Worm (Caenorhabditis elegans): ENCODE data around the gene sru-13.

sru-13 gene

DNA sequence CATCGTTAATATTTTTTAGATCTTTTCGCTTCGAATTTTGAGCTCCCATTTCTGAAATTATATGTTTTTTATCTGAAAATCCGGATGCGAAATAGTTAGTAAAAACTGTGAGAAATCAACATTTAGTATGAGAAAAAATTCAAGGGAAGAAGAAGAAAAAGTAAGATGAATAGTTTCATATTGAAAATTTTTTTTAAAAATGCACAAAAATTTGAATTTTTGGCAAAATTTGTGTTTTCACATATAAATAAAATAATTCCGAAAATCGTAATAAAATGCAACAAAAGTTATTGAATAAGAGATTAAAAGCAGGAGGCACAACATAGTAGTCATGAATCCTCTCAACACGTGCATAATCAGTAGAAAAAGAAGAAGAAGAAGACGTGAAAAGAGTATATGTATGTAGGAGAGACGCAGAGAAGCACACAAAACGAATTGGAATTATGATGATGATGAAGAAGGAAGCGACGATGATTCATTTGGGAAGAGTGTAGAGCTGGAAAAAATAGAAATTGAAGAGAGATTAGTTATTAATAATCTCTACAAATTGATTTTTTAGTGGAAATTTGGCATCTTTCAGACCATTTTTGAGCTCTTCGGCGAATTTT is 43.6 kb upstream of the sru-13 start, which contains the start of gene eak-7:
Gene eak-7 (minus strand): TSS at position 51 of the 608 bp plus-strand sequence.
- no peak for TF ChIP-seq ekl-4 (GFP tag; IDR thresholded peaks at IDR 0.05)
- no peak for TF ChIP-seq lin-54 (GFP tag; optimal IDR thresholded peaks at IDR 0.05)
- no peak for TF ChIP-seq cebp-1 (GFP tag; IDR thresholded peaks at IDR 0.05)
- TF ChIP-seq cebp-1 (tag; optimal IDR thresholded peaks at IDR 0.05): no peak
- 0 out of 2 replicates have a peak, but pooled peaks have one; percentile 28 for TF ChIP-seq hsf-1 (GFP tag; IDR thresholded peaks at IDR 0.05)

DNA sequence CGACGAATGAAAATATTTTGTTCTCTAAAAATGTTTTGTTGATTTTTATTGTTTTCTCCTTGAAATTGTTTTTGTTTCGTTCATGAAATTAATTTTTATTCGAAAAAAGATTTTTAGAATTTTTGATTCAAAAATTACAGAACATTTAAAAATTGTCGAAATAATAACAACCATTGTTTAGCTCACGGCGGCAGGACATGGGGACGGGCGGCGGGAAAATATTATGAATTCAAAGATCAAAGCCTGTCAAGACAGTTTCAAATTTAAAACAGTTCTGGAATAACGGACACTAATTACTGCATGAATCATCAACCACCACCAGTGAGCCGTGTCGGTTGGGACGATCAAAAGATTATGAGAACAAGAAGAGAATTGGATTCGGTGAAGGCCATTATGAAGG is 38.1 kb upstream of the sru-13 start, which contains the start of gene snb-7:
Gene snb-7 (plus strand): TSS at position 301 of the 400 bp plus-strand sequence.
- TF ChIP-seq lsl-1 (GFP tag; optimal IDR thresholded peaks at IDR 0.05): no peak
- 0 out of 2 replicates have a peak, but pooled peaks have one; percentile 26 for TF ChIP-seq Y56A3A.18 (GFP tag; IDR thresholded peaks at IDR 0.05)
- 0 out of 2 replicates have a peak, but pooled peaks have one; percentile 61 for TF ChIP-seq madf-3 (GFP tag; IDR thresholded peaks at IDR 0.05)

DNA sequence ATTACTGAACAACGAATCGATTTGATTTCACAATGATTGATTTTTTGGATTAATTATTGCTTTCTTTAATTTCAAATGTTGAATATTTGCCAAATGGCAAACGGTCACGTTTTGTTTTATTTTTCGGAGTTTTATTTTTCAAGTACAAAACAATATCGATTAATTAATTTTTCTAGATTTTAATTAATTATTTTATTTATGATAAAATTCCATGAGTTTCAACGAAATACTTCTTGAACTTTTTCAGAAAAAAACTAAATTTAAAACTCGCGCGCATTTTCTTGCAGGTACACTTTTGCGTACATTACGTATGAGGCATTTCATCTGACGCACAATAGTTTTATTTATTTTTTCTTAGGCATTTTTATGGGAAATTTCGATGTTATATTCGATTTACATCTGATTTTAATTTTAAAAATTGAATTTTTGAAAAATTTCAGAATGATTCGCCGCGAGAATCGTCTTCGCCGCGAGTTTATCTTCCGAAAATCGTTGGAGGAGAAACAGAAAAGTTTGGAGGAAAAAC is 36.6 kb upstream of the sru-13 start, which contains the start of the genes ZK795.2 and ZK795.3:
Gene ZK795.2 (minus strand): TSS at position 51 of the 526 bp plus-strand sequence.
Gene ZK795.3 (plus strand): TSS at position 441 of the 526 bp plus-strand sequence.
- TF ChIP-seq fkh-3 (tag; optimal IDR thresholded peaks at IDR 0.05) (no peak), hlh-12 (tag; optimal IDR thresholded peaks at IDR 0.05) (no peak), C06A6.2 (GFP tag; conservative IDR thresholded peaks at IDR 0.05) (no peak), let-526 (GFP tag; IDR thresholded peaks at IDR 0.05) (no peak), F23B12.7 (tag; optimal IDR thresholded peaks at IDR 0.05; ENCODE audit: insufficient read depth) (peak; percentile 35), F52B5.7 (tag; optimal IDR thresholded peaks at IDR 0.05) (no peak), sdz-38 (tag; optimal IDR thresholded peaks at IDR 0.05) (no peak), snpc-1.1 (tag; optimal IDR thresholded peaks at IDR 0.05; ENCODE audit: insufficient read depth) (no peak), nfyb-1 (GFP tag; IDR thresholded peaks at IDR 0.05) (no peak), dpl-1 (GFP tag; optimal IDR thresholded peaks at IDR 0.05) (peak; percentile 86), ztf-28 (GFP tag; IDR thresholded peaks at IDR 0.05) (no peak), lsl-1 (GFP tag; optimal IDR thresholded peaks at IDR 0.05) (peak; percentile 21), madf-6 (GFP tag; IDR thresholded peaks at IDR 0.05) (peak; percentile 35; the same call in 1 of the 2 replicates), pbrm-1 (GFP tag; IDR thresholded peaks at IDR 0.05) (no peak), nhr-90 (tag; optimal IDR thresholded peaks at IDR 0.05) (no peak), aptf-3 (GFP tag; IDR thresholded peaks at IDR 0.05) (no peak), madf-8 (GFP tag; conservative IDR thresholded peaks at IDR 0.05) (no peak), snpc-3.4 (tag; optimal IDR thresholded peaks at IDR 0.05) (no peak), snpc-1.3 (tag; optimal IDR thresholded peaks at IDR 0.05; ENCODE audit: insufficient read depth) (no peak), rcor-1 (GFP tag; IDR thresholded peaks at IDR 0.05) (no peak), lin-40 (tag; optimal IDR thresholded peaks at IDR 0.05) (peak; percentile 31), attf-5 (GFP tag; optimal IDR thresholded peaks at IDR 0.05) (no peak), mes-4 (tag; optimal IDR thresholded peaks at IDR 0.05) (no peak), him-1 (tag; optimal IDR thresholded peaks at IDR 0.05) (peak; percentile 2), F33H1.4 (GFP tag; IDR thresholded peaks at IDR 0.05) (peak; percentile 51), nhr-179 (tag; optimal IDR thresholded peaks at IDR 0.05) (no peak), rpc-1 (optimal IDR thresholded peaks at IDR 0.05) (no peak), rpc-1 (tag; optimal IDR thresholded peaks at IDR 0.05) (no peak), lsy-27 (tag; optimal IDR thresholded peaks at IDR 0.05; ENCODE audit: borderline replicate concordance, insufficient read depth) (no peak), ZK185.1 (tag; optimal IDR thresholded peaks at IDR 0.05; ENCODE audit: poor library complexity, severe bottlenecking) (peak; percentile 23), mel-28 (tag; optimal IDR thresholded peaks at IDR 0.05; ENCODE audit: borderline replicate concordance) (no peak), cebp-2 (GFP tag; IDR thresholded peaks at IDR 0.05) (no peak), gei-17 (GFP tag; optimal IDR thresholded peaks at IDR 0.05) (no peak), sptf-2 (GFP tag; optimal IDR thresholded peaks at IDR 0.05) (no peak), F37B4.10 (GFP tag; IDR thresholded peaks at IDR 0.05) (no peak), egrh-3 (GFP tag; IDR thresholded peaks at IDR 0.05) (no peak), aptf-2 (GFP tag; conservative IDR thresholded peaks at IDR 0.05) (no peak)

All from whole organism, young adult.